Worm (Caenorhabditis elegans) whole organism, midembryonic: ENCODE results near the gene R02F11.3.

Source experiments
- flt-1 ChIP-seq: fragments of 200-800 bp; sonication (Bioruptor generic); IDR thresholded peaks from 2 replicates; pipeline ENCODE4 v1.3.6; 2022; ENCODE audit warnings: missing genetic modification characterization, missing compliant biosample characterization
- klf-2 ChIP-seq: fragments of 200-800 bp; sonication (Bioruptor generic); conservative IDR thresholded peaks from 2 replicates; pipeline ENCODE4 v1.3.6; 2022; ENCODE audit warnings: missing genetic modification reagents, missing genetic modification characterization, missing compliant biosample characterization
- med-1 ChIP-seq: sonication (generic microtip); optimal IDR thresholded peaks from 2 replicates; lab custom pipeline; 2017; ENCODE audit warnings: missing genetic modification characterization, mild to moderate bottlenecking, missing compliant biosample characterization, antibody characterized with exemption, missing genetic modification reagents; ENCODE audit not compliant: insufficient read depth
- ref-1 ChIP-seq: fragments of 200-800 bp; sonication (Bioruptor generic); conservative IDR thresholded peaks from 2 replicates; pipeline ENCODE4 v1.3.6; 2022; ENCODE audit warnings: missing genetic modification reagents, missing genetic modification characterization, missing compliant biosample characterization
- tab-1 ChIP-seq: fragments of 200-800 bp; sonication (Bioruptor generic); IDR thresholded peaks from 2 replicates; pipeline ENCODE4 v1.3.6; 2022; ENCODE audit warnings: missing genetic modification characterization, missing compliant biosample characterization
- ztf-29 ChIP-seq: fragments of 200-800 bp; sonication (Bioruptor generic); IDR thresholded peaks from 2 replicates; pipeline ENCODE4 v1.3.6; 2022; ENCODE audit warnings: missing genetic modification reagents, missing genetic modification characterization, missing compliant biosample characterization

ce11 chrV:4842544-4842943, 36.8 kb upstream of the R02F11.3 start, which contains the start of the genes cwp-2 and cwp-3:
- TF ChIP-seq tab-1 (GFP tag; lab: Robert Waterston, UW) = no peak
- no peak for TF ChIP-seq flt-1 (GFP tag; lab: Robert Waterston, UW)
- TF ChIP-seq ref-1 = no peak
- TF ChIP-seq klf-2 (GFP tag; lab: Robert Waterston, UW) = no peak
- TF ChIP-seq med-1 (GFP tag; lab: Kevin White, UChicago) = no peak
- no peak for TF ChIP-seq ztf-29 (GFP tag; lab: Robert Waterston, UW)
